Fruit fly (Drosophila melanogaster) whole organism, adult: ENCODE measurements around the gene Ran-like.

ENCODE experiments used
- CG11617 ChIP-seq: fragments of 200-800 bp; sonication (Bioruptor generic); optimal IDR thresholded peaks from 2 replicates; lab custom pipeline; 2017; ENCODE audit warnings: mild to moderate bottlenecking, missing biosample characterization, missing genetic modification reagents, missing genetic modification characterization
- CG12768 ChIP-seq: fragments of 200-800 bp; sonication (Bioruptor generic); optimal IDR thresholded peaks from 2 replicates; lab custom pipeline; 2017; ENCODE audit warnings: missing biosample characterization, missing genetic modification characterization, mild to moderate bottlenecking, moderate library complexity, missing genetic modification reagents
- CG14711 ChIP-seq: fragments of 200-800 bp; sonication (Bioruptor generic); optimal IDR thresholded peaks from 2 replicates; lab custom pipeline; 2018; ENCODE audit warnings: missing biosample characterization, mild to moderate bottlenecking, missing genetic modification characterization, moderate library complexity
- CG1620 ChIP-seq: fragments of 200-800 bp; sonication (Bioruptor generic); optimal IDR thresholded peaks from 2 replicates; lab custom pipeline; 2016; ENCODE audit warnings: missing biosample characterization, missing genetic modification characterization
- CG33017 ChIP-seq: fragments of 200-800 bp; sonication (Bioruptor generic); optimal IDR thresholded peaks from 2 replicates; lab custom pipeline; 2018; ENCODE audit warnings: missing biosample characterization, mild to moderate bottlenecking, missing genetic modification characterization, moderate library complexity
- CG5204 ChIP-seq: fragments of 200-800 bp; sonication (Bioruptor generic); optimal IDR thresholded peaks from 2 replicates; lab custom pipeline; 2016; ENCODE audit warnings: missing biosample characterization, missing genetic modification characterization
- CG7045 ChIP-seq: fragments of 200-800 bp; sonication (Bioruptor generic); optimal IDR thresholded peaks from 2 replicates; lab custom pipeline; 2017; ENCODE audit warnings: missing biosample characterization, mild to moderate bottlenecking, missing genetic modification characterization
- CG7101 ChIP-seq: fragments of 200-800 bp; sonication (Bioruptor generic); optimal IDR thresholded peaks from 2 replicates; lab custom pipeline; 2018; ENCODE audit warnings: missing biosample characterization, mild to moderate bottlenecking, missing genetic modification characterization, moderate library complexity
- Clk ChIP-seq: fragments of 200-800 bp; sonication (Bioruptor generic); optimal IDR thresholded peaks from 2 replicates; lab custom pipeline; 2017; ENCODE audit warnings: missing biosample characterization, missing genetic modification characterization
- Crg-1 ChIP-seq: fragments of 200-800 bp; sonication (Bioruptor generic); optimal IDR thresholded peaks from 2 replicates; lab custom pipeline; 2016; ENCODE audit warnings: missing biosample characterization, missing genetic modification characterization
- Hr96 ChIP-seq: fragments of 200-800 bp; sonication (Bioruptor generic); optimal IDR thresholded peaks from 2 replicates; lab custom pipeline; 2016; ENCODE audit warnings: missing biosample characterization, missing genetic modification characterization
- Mnt ChIP-seq: fragments of 200-800 bp; sonication (Bioruptor generic); optimal IDR thresholded peaks from 2 replicates; lab custom pipeline; 2016; ENCODE audit warnings: missing biosample characterization, mild to moderate bottlenecking, missing genetic modification characterization
- bab1 ChIP-seq: fragments of 200-800 bp; sonication (Bioruptor generic); optimal IDR thresholded peaks from 3 replicates; lab custom pipeline; 2019; ENCODE audit warnings: missing biosample characterization, mild to moderate bottlenecking, missing genetic modification characterization, moderate library complexity
- cic ChIP-seq: fragments of 200-800 bp; sonication (Bioruptor generic); optimal IDR thresholded peaks from 2 replicates; lab custom pipeline; 2017; ENCODE audit warnings: missing biosample characterization, mild to moderate bottlenecking, missing genetic modification characterization, moderate library complexity
- cnc ChIP-seq, 2 experiments: fragments of >200 bp; optimal IDR thresholded peaks; 2 replicates each; lab custom pipeline; 2017
- kay ChIP-seq: fragments of 200-800 bp; sonication (Bioruptor generic); peaks from one replicate; lab custom pipeline; 2016; ENCODE audit warnings: missing biosample characterization, missing genetic modification characterization, borderline replicate concordance
- ovo ChIP-seq: fragments of 200-800 bp; sonication (Bioruptor generic); optimal IDR thresholded peaks from 2 replicates; lab custom pipeline; 2016; ENCODE audit warnings: missing biosample characterization, missing genetic modification characterization
- pad ChIP-seq: fragments of 200-800 bp; sonication (Bioruptor generic); optimal IDR thresholded peaks from 3 replicates; lab custom pipeline; 2017; ENCODE audit warnings: missing biosample characterization, missing genetic modification characterization, mild to moderate bottlenecking, moderate library complexity, missing genetic modification reagents
- tj ChIP-seq: fragments of 200-800 bp; sonication (Bioruptor generic); optimal IDR thresholded peaks from 3 replicates; lab custom pipeline; 2017; ENCODE audit warnings: missing biosample characterization, mild to moderate bottlenecking, missing genetic modification characterization, moderate library complexity
- toe ChIP-seq: fragments of 200-800 bp; sonication (Bioruptor generic); optimal IDR thresholded peaks from 2 replicates; lab custom pipeline; 2016; ENCODE audit warnings: missing biosample characterization, missing genetic modification characterization

Ran-like gene

DNA sequence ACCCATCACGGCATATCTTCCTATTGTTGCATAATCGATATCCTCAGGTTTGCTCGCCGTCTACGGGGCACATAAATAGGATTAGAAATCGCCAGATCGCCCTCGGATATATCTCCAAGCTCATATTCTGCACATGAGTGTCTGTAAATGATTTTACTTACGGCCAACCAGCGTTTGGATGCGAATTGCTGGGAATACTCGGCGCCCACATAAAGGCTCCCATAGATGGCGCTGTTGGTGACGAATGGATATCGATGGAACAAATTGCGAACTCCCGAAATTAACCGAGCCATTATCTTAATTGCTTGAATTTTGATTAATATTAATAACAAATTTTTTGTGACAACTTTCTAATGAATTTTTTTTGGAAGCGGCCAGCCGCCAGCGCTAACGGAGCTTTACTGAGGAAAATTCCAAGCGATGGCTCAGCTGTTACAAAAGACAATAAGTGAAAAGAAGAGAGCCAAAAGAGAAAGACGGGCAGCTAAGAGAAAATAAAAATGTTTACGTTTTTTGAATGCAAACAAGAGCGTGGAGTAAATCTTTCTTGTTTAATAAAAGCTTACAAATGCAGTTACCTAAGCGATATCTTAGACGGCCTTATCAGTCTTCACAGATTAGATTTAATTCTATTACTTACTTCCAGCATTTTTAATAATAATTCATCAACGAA lies 9.5 kb upstream of the Ran-like start:
- peak; percentile 1 for TF ChIP-seq Mnt (GFP tag; lab: Kevin White, UChicago)
- no peak for TF ChIP-seq toe (GFP tag; lab: Kevin White, UChicago)
- no peak for TF ChIP-seq CG33017 (tag; lab: Kevin White, UChicago)
- no peak for TF ChIP-seq Crg-1 (GFP tag; lab: Kevin White, UChicago)
- no peak for TF ChIP-seq tj
- TF ChIP-seq pad (GFP tag; lab: Kevin White, UChicago), result no peak
- TF ChIP-seq CG12768, result no peak
- no peak for TF ChIP-seq Hr96 (GFP tag; lab: Kevin White, UChicago)
- TF ChIP-seq CG7101 (tag; lab: Kevin White, UChicago), result no peak
- TF ChIP-seq CG5204 (GFP tag; lab: Kevin White, UChicago), result no peak
- TF ChIP-seq CG14711, result no peak
- TF ChIP-seq cnc (optimal IDR thresholded peaks at IDR 0.05; lab: Kevin White, UChicago), result no peak
- peak; percentile 21 for TF ChIP-seq ovo (GFP tag; lab: Kevin White, UChicago)
- TF ChIP-seq bab1 (GFP tag; lab: Kevin White, UChicago), result no peak
- TF ChIP-seq CG7045 (GFP tag; lab: Kevin White, UChicago), result no peak
- peak; percentile 70 for TF ChIP-seq kay (GFP tag; lab: Kevin White, UChicago)
- TF ChIP-seq CG11617, result no peak
- TF ChIP-seq Clk (GFP tag; lab: Kevin White, UChicago), result no peak
- TF ChIP-seq cic (GFP tag; lab: Kevin White, UChicago), result peak; percentile 47
- TF ChIP-seq CG1620 (GFP tag; lab: Kevin White, UChicago), result no peak

DNA sequence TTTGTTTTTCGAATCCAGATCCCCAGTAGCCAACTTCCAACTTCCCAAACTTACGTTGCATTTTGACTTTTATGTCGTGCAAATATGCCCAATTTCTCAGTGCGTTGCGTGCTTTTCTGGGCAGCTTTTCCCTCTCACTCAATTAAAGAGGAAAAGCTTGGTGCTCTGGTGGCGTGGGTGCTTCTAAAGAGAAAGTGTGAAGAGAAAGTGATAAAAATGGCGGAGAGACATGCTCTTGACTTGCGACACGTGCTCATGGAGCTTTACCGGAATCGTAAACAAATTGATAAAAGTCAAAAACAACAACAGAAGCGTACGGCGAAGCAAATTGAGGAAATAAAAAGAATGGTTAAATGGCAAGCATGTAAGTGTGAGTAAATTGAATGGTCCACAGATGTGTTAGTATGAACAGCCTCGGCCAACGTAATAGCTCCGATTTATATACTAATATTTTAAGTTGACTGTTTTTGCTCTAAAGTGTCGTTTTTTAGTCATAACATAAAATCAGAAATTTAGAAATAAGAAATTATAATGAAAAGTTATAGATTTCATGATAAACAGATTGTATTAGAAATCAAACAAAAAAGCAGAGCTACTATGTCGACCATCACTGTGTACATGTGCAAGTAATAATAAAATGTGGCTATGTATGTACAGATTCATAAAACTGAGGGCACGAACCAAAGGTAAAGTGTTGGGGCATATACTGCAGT lies 8.8 kb upstream of the Ran-like start:
- TF ChIP-seq Crg-1 (GFP tag; lab: Kevin White, UChicago) (no peak), cnc (optimal IDR thresholded peaks at IDR 0.05; lab: Kevin White, UChicago) (no peak), kay (GFP tag; lab: Kevin White, UChicago) (peak; percentile 89), Mnt (GFP tag; lab: Kevin White, UChicago) (peak; percentile 83), CG12768 (no peak), cic (GFP tag; lab: Kevin White, UChicago) (peak; percentile 77), toe (GFP tag; lab: Kevin White, UChicago) (no peak), CG5204 (GFP tag; lab: Kevin White, UChicago) (no peak), Hr96 (GFP tag; lab: Kevin White, UChicago) (no peak), ovo (GFP tag; lab: Kevin White, UChicago) (no peak), CG7045 (GFP tag; lab: Kevin White, UChicago) (no peak), CG7101 (tag; lab: Kevin White, UChicago) (no peak), CG1620 (GFP tag; lab: Kevin White, UChicago) (no peak), CG33017 (tag; lab: Kevin White, UChicago) (no peak), pad (GFP tag; lab: Kevin White, UChicago) (no peak), CG14711 (no peak), bab1 (GFP tag; lab: Kevin White, UChicago) (no peak), Clk (GFP tag; lab: Kevin White, UChicago) (no peak)

DNA sequence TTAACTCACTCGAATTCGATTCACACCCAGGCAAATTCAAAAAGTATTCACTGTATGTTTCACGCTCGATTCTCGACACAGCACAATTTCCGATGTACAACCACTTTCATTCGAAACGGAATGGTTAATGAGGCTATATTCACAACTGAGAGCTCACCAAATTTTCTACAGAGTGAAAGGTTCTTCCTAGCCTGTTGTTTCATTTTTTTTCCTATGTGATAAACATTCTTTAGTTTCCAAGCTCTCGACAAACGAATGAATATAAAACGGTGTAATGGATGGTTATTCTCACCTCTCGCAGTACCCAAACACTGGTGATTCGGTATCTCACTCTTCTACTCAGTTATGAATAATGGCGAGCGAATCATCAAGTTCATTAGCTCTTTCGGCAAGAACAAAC lies 11.2 kb downstream of the Ran-like start, which contains the start of gene cocoon:
cocoon (minus strand) TSS at position 101 of the 400 bp plus-strand sequence.
- TF ChIP-seq CG14711 (no peak), cnc (optimal IDR thresholded peaks at IDR 0.05; lab: Kevin White, UChicago) (no peak), CG5204 (GFP tag; lab: Kevin White, UChicago) (no peak), tj (no peak), toe (GFP tag; lab: Kevin White, UChicago) (no peak), CG7045 (GFP tag; lab: Kevin White, UChicago) (no peak), pad (GFP tag; lab: Kevin White, UChicago) (no peak), Mnt (GFP tag; lab: Kevin White, UChicago) (no peak), CG1620 (GFP tag; lab: Kevin White, UChicago) (no peak), CG33017 (tag; lab: Kevin White, UChicago) (no peak), Clk (GFP tag; lab: Kevin White, UChicago) (no peak), CG11617 (no peak), CG12768 (no peak), Crg-1 (GFP tag; lab: Kevin White, UChicago) (no peak), ovo (GFP tag; lab: Kevin White, UChicago) (no peak), CG7101 (tag; lab: Kevin White, UChicago) (no peak)
